Worm (Caenorhabditis elegans): ENCODE results near the gene F19C7.3.

F19C7.3 gene

DNA sequence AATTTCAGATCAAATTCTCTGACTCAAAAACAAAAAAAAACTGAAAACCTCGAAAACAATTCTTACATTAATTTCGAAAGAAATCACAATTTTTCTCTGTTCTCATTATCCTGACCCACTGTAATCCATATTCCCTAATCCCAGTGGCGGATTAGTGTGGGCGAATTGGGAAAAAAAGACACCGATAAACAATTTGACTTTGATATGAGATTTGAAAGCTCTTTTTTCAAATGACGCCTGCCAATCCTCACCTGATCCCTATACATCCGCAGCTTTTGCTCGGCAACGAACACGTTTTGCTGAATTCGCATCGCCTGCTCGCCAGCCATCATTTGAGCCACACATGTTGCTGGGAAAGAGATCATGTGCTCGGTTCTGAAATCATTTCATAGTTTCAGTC is 14.8 kb downstream of the F19C7.3 start:
- TF ChIP-seq nhr-85 (tag): peak; percentile 62
- no peak for TF ChIP-seq vab-15 (tag; optimal IDR thresholded peaks at IDR 0.05)
- TF ChIP-seq ceh-63 (GFP tag; optimal IDR thresholded peaks at IDR 0.05): no peak
- peak; percentile 48 for TF ChIP-seq fkh-8 (tag; optimal IDR thresholded peaks at IDR 0.05)
- no peak for TF ChIP-seq nhr-71 (tag; optimal IDR thresholded peaks at IDR 0.05)
- no peak for TF ChIP-seq efl-1 (optimal IDR thresholded peaks at IDR 0.05)
- TF ChIP-seq efl-1 (GFP tag; optimal IDR thresholded peaks at IDR 0.05 in 1 of 2): peak in 1 of 2 experiments; percentile 39
- no peak for TF ChIP-seq lin-35 (GFP tag; optimal IDR thresholded peaks at IDR 0.05)
- TF ChIP-seq pax-3 (tag; optimal IDR thresholded peaks at IDR 0.05): peak; percentile 61
- TF ChIP-seq lin-13 (GFP tag; optimal IDR thresholded peaks at IDR 0.05): no peak
- TF ChIP-seq dsc-1 (tag; optimal IDR thresholded peaks at IDR 0.05): peak; percentile 61

DNA sequence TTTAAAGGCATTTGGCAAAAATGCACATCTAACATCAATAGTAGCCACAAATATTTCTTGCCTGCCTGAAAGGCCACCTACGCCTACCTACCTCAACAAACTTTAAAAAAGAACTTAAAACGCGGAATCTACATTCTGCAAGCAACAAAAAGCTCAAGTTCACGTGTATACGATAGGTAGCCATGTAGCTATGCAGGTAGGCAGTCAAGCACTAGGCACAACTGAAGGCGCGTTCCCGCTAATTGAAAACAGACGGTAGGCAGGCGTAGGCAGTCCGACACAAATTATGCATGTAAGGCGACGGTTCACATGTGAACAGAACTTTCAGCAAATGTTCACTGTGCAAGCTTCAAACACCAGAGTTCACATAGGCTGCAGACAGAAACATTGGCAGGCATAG is 15.7 kb downstream of the F19C7.3 start:
- TF ChIP-seq dpl-1 (GFP tag; optimal IDR thresholded peaks at IDR 0.05) (no peak), egl-13 (tag; optimal IDR thresholded peaks at IDR 0.05) (no peak), ceh-82 (tag; optimal IDR thresholded peaks at IDR 0.05) (no peak), unc-30 (tag; optimal IDR thresholded peaks at IDR 0.05) (no peak), ama-1 (optimal IDR thresholded peaks at IDR 0.05) (no peak), dsc-1 (tag; optimal IDR thresholded peaks at IDR 0.05) (no peak), tbx-2 (tag; optimal IDR thresholded peaks at IDR 0.05) (no peak), mab-9 (GFP tag; IDR thresholded peaks at IDR 0.05) (no peak), Y116A8C.19 (tag; optimal IDR thresholded peaks at IDR 0.05; ENCODE audit: borderline replicate concordance) (no peak), blmp-1 (tag; optimal IDR thresholded peaks at IDR 0.05) (no peak), pqm-1 (tag; optimal IDR thresholded peaks at IDR 0.05) (no peak), nhr-11 (tag; optimal IDR thresholded peaks at IDR 0.05) (no peak), F16B12.6 (tag; optimal IDR thresholded peaks at IDR 0.05) (no peak), nhr-85 (tag) (no peak)

DNA sequence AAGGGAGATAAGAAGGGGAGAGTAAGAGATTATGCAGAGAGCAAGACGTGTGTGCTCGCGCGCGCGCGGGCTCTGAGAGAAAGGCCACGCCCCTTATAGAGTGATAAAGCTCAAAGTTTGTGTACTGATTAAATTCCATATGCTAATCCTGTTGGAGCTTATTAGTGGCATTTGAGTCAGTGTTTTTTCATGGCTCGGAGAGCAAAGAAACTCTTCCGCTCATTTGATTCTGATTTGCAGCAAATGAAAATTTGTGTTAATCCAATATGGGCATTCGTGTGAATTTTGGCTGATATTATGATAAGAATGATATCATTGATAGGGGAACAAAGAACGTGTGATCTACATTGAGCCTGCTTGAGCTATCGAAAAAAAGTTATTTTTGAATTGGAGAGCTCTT is 16.6 kb downstream of the F19C7.3 start:
- TF ChIP-seq sox-4 (tag; optimal IDR thresholded peaks at IDR 0.05) (peak; percentile 32), jun-1 (tag; optimal IDR thresholded peaks at IDR 0.05) (peak; percentile 17), vab-15 (tag; optimal IDR thresholded peaks at IDR 0.05) (no peak), pax-3 (tag; optimal IDR thresholded peaks at IDR 0.05) (peak; percentile 64), ces-1 (GFP tag; optimal IDR thresholded peaks at IDR 0.05) (no peak), fkh-8 (tag; optimal IDR thresholded peaks at IDR 0.05) (peak; percentile 86), dsc-1 (tag; optimal IDR thresholded peaks at IDR 0.05) (peak; percentile 96), lsy-2 (tag; optimal IDR thresholded peaks at IDR 0.05) (no peak), nhr-47 (tag; optimal IDR thresholded peaks at IDR 0.05) (peak; percentile 72), nhr-71 (tag; optimal IDR thresholded peaks at IDR 0.05) (peak; percentile 59), fkh-10 (GFP tag; optimal IDR thresholded peaks at IDR 0.05) (peak; percentile 11), egl-13 (tag; optimal IDR thresholded peaks at IDR 0.05) (peak; percentile 66)

DNA sequence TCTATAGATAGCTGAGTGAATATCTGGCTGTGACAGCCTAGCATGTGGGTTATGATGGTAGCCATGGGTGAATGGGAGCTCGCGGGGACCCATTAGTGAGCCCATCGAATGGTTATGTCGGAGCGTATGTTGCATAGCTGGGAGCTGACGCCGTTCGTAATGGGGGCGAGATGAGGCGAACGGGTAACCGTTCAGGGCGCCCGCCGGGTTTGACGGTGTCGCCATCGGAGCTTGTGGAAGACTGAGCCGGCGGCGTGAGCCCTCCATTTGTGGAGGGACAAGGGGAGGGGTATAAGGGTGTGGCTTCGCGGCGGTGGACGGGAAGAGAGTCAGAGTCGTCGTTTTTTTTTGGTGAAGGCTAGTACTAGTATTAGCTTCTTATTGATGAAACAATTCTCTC is 26.9 kb downstream of the F19C7.3 start:
- no peak for TF ChIP-seq efl-1 (optimal IDR thresholded peaks at IDR 0.05)
- peak in 1 of 2 experiments; percentile 41 for TF ChIP-seq efl-1 (GFP tag; optimal IDR thresholded peaks at IDR 0.05 in 1 of 2)
- TF ChIP-seq nhr-90 (tag; optimal IDR thresholded peaks at IDR 0.05; ENCODE audit: poor library complexity): no peak
- TF ChIP-seq nhr-11 (tag; optimal IDR thresholded peaks at IDR 0.05): no peak

DNA sequence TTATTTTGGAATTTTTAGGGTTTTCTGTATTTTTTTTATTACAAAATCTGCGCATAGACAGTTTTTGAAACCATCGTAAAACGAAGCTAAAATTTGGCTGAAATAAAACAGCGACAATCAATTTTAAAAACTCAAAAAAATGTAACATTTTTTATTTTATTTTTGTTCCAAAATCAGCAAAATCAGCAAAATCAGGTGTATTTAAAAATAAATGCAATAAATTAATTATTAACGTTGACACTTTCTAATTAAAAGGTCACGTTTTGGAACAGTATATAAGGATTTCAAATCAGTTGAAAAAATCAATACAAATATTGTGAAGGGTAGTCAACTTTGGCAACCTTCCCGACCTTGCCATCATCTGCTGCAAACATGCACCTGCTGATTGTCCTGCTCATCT is 36.5 kb downstream of the F19C7.3 start, which contains the start of gene R105.1:
Gene R105.1, plus strand, starts transcription at position 301 of the 400 bp plus-strand sequence.
- TF ChIP-seq aha-1 (tag; optimal IDR thresholded peaks at IDR 0.05): no peak
- TF ChIP-seq C34B4.2 (tag; optimal IDR thresholded peaks at IDR 0.05): no peak
- no peak for TF ChIP-seq Y116A8C.19 (tag; optimal IDR thresholded peaks at IDR 0.05; ENCODE audit: borderline replicate concordance)

DNA sequence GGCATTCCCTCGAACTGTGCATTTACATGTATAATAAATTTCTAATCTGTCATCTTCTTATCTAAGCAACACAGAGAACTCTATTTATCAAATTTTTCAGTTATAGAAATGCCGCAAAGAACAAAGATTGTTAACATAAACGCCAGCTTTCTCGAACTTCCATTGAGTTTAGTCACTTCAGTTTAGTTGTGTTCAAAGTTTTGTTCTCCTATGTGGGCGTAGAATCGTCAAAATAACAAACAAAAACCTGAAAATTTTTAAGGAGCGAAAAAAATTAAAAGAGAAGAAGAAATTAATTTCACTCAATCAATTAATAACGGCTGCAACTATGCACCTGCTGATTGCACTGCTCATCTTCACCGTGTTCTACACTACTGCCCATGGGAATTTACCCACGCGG is 39.1 kb downstream of the F19C7.3 start, which contains the start of gene R105.5:
Gene R105.5, plus strand, starts transcription at position 301 of the 400 bp plus-strand sequence.
- TF ChIP-seq efl-1 (optimal IDR thresholded peaks at IDR 0.05) (no peak), efl-1 (GFP tag; optimal IDR thresholded peaks at IDR 0.05 in 1 of 2) (no peak), nhr-84 (tag; optimal IDR thresholded peaks at IDR 0.05) (no peak), unc-30 (tag; optimal IDR thresholded peaks at IDR 0.05) (no peak), mab-9 (GFP tag; IDR thresholded peaks at IDR 0.05) (no peak), ceh-63 (GFP tag; optimal IDR thresholded peaks at IDR 0.05) (no peak), grh-1 (GFP tag; IDR thresholded peaks at IDR 0.05) (no peak), pqm-1 (tag; optimal IDR thresholded peaks at IDR 0.05) (no peak)

Measured in whole organism, L1 larva.